Worm (Caenorhabditis elegans): ENCODE data around the gene parg-1.

Gene parg-1

DNA sequence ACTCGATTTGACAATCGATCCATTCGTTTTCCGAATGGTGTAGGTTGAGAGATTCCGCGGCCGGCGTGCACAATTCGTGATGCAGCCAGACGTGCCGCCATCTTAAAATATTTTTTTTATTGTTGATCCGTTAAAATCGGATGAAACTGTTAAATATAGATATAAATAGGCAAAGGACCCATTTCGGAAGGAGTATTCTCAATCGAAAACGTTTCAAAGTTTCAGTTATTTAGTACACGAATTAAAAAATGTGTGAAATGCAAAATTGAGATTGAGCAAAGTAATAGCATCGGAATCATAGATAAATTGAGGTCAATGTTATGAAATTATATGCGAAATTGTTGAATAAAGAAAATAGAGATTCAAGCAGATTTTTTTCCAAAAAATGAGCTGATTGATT is 6.1 kb upstream of the parg-1 start, which contains the start of gene mrps-33:
Gene mrps-33 (minus strand): TSS at position 101 of the 400 bp plus-strand sequence.
- TF ChIP-seq nhr-25 (tag; optimal IDR thresholded peaks at IDR 0.05), result no peak
- TF ChIP-seq unc-39 (tag; optimal IDR thresholded peaks at IDR 0.05), result no peak

ce11 chrIV:8740952-8741438 is 5.1 kb upstream of the parg-1 start, which contains the start of gene F21D5.6:
TSS of gene F21D5.6 (minus strand) at chrIV:8741388.
- no peak for TF ChIP-seq fos-1 (tag; optimal IDR thresholded peaks at IDR 0.05)
- TF ChIP-seq Y55F3AM.14 (GFP tag; optimal IDR thresholded peaks at IDR 0.05), result no peak
- no peak for TF ChIP-seq ama-1 (optimal IDR thresholded peaks at IDR 0.05)
- TF ChIP-seq nhr-11 (tag; optimal IDR thresholded peaks at IDR 0.05), result no peak
- no peak for TF ChIP-seq crh-2 (tag; optimal IDR thresholded peaks at IDR 0.05)
- TF ChIP-seq nhr-237 (tag; optimal IDR thresholded peaks at IDR 0.05), result no peak
- no peak for TF ChIP-seq sma-3 (GFP tag; optimal IDR thresholded peaks at IDR 0.05)
- no peak for TF ChIP-seq ztf-4 (tag; optimal IDR thresholded peaks at IDR 0.05)
- TF ChIP-seq ceh-82 (tag; optimal IDR thresholded peaks at IDR 0.05), result no peak
- no peak for TF ChIP-seq nhr-21 (tag; optimal IDR thresholded peaks at IDR 0.05)
- TF ChIP-seq F13H6.1 (tag; optimal IDR thresholded peaks at IDR 0.05), result no peak
- no peak for TF ChIP-seq nhr-23 (tag; optimal IDR thresholded peaks at IDR 0.05)
- TF ChIP-seq egl-27 (tag; optimal IDR thresholded peaks at IDR 0.05), result no peak
- no peak for TF ChIP-seq skn-1 (tag; optimal IDR thresholded peaks at IDR 0.05)
- TF ChIP-seq C34F6.9 (tag; optimal IDR thresholded peaks at IDR 0.05), result no peak
- no peak for TF ChIP-seq elt-3 (tag; optimal IDR thresholded peaks at IDR 0.05)

- no peak for TF ChIP-seq nhr-23 (tag; optimal IDR thresholded peaks at IDR 0.05)
- TF ChIP-seq blmp-1 (tag; optimal IDR thresholded peaks at IDR 0.05; ENCODE audit: insufficient read depth), result peak; percentile 43
- TF ChIP-seq nhr-237 (tag; optimal IDR thresholded peaks at IDR 0.05), result no peak
- no peak for TF ChIP-seq Y55F3AM.14 (GFP tag; optimal IDR thresholded peaks at IDR 0.05)
- TF ChIP-seq F13H6.1 (tag; optimal IDR thresholded peaks at IDR 0.05), result no peak
- TF ChIP-seq nhr-129 (tag; optimal IDR thresholded peaks at IDR 0.05), result peak; percentile 46
- TF ChIP-seq lin-39 (tag; optimal IDR thresholded peaks at IDR 0.05), result no peak
- peak; percentile 85 for TF ChIP-seq unc-55 (GFP tag; optimal IDR thresholded peaks at IDR 0.05)
- peak; percentile 11 for TF ChIP-seq egl-27 (tag; optimal IDR thresholded peaks at IDR 0.05)
- no peak for TF ChIP-seq nhr-77 (tag; optimal IDR thresholded peaks at IDR 0.05)
- TF ChIP-seq dmd-4 (tag; optimal IDR thresholded peaks at IDR 0.05), result peak; percentile 26
- peak; percentile 31 for TF ChIP-seq mab-5 (tag; optimal IDR thresholded peaks at IDR 0.05)
- TF ChIP-seq aly-2 (tag; optimal IDR thresholded peaks at IDR 0.05), result no peak
- no peak for TF ChIP-seq nhr-12 (tag; optimal IDR thresholded peaks at IDR 0.05)
- peak; percentile 67 for TF ChIP-seq lin-13 (GFP tag; optimal IDR thresholded peaks at IDR 0.05)
- peak; percentile 37 for TF ChIP-seq sem-4 (tag; optimal IDR thresholded peaks at IDR 0.05)
- TF ChIP-seq nhr-11 (tag; optimal IDR thresholded peaks at IDR 0.05), result no peak
- no peak for TF ChIP-seq nhr-25 (tag; optimal IDR thresholded peaks at IDR 0.05)
- TF ChIP-seq ceh-82 (tag; optimal IDR thresholded peaks at IDR 0.05), result no peak
- TF ChIP-seq crh-2 (tag; optimal IDR thresholded peaks at IDR 0.05), result peak; percentile 91
- TF ChIP-seq elt-1 (tag; optimal IDR thresholded peaks at IDR 0.05), result no peak
- TF ChIP-seq unc-39 (tag; optimal IDR thresholded peaks at IDR 0.05), result no peak
- TF ChIP-seq nhr-6 (tag; optimal IDR thresholded peaks at IDR 0.05), result peak; percentile 35
- TF ChIP-seq sma-9 (GFP tag; optimal IDR thresholded peaks at IDR 0.05), result peak; percentile 84
- TF ChIP-seq sma-9 (tag; optimal IDR thresholded peaks at IDR 0.05), result no peak
- TF ChIP-seq sma-3 (GFP tag; optimal IDR thresholded peaks at IDR 0.05), result no peak
- TF ChIP-seq nhr-21 (tag; optimal IDR thresholded peaks at IDR 0.05), result peak; percentile 70
- no peak for TF ChIP-seq ztf-1 (GFP tag; conservative IDR thresholded peaks at IDR 0.05)
- no peak for TF ChIP-seq zag-1 (tag; optimal IDR thresholded peaks at IDR 0.05)
- peak; percentile 55 for TF ChIP-seq fos-1 (tag; optimal IDR thresholded peaks at IDR 0.05)
- no peak for TF ChIP-seq mbf-1 (tag; optimal IDR thresholded peaks at IDR 0.05)
- TF ChIP-seq ceh-16 (tag; optimal IDR thresholded peaks at IDR 0.05), result no peak
- peak; percentile 89 for TF ChIP-seq C34F6.9 (tag; optimal IDR thresholded peaks at IDR 0.05)
- TF ChIP-seq mdl-1 (tag; optimal IDR thresholded peaks at IDR 0.05), result peak in 1 of 2 experiments; percentile 31
- peak; percentile 31 for TF ChIP-seq snpc-4 (tag; optimal IDR thresholded peaks at IDR 0.05)
- TF ChIP-seq elt-3 (tag; optimal IDR thresholded peaks at IDR 0.05), result no peak
- TF ChIP-seq skn-1 (tag; optimal IDR thresholded peaks at IDR 0.05), result peak; percentile 41
- TF ChIP-seq ztf-4 (tag; optimal IDR thresholded peaks at IDR 0.05), result peak; percentile 52
- TF ChIP-seq lin-11 (tag; optimal IDR thresholded peaks at IDR 0.05), result peak; percentile 55
- TF ChIP-seq R02D3.7 (tag; optimal IDR thresholded peaks at IDR 0.05), result no peak
- TF ChIP-seq ZK546.5 (tag; optimal IDR thresholded peaks at IDR 0.05), result peak; percentile 3
- peak; percentile 89 for TF ChIP-seq gmeb-1 (tag; optimal IDR thresholded peaks at IDR 0.05)
- no peak for TF ChIP-seq nhr-10 (tag; optimal IDR thresholded peaks at IDR 0.05)
- no peak for TF ChIP-seq alr-1 (tag; optimal IDR thresholded peaks at IDR 0.05)
- no peak for TF ChIP-seq unc-62 (GFP tag; optimal IDR thresholded peaks at IDR 0.05)
- no peak for TF ChIP-seq ztf-11 (tag; optimal IDR thresholded peaks at IDR 0.05)
- TF ChIP-seq ama-1 (optimal IDR thresholded peaks at IDR 0.05), result no peak
Measured at ce11 chrIV:8743654-8744332, 2.3 kb upstream of the parg-1 start, which contains the start of gene F21D5.7. TSS of gene F21D5.7 (minus strand) at chrIV:8743704.
